Fruit fly (Drosophila melanogaster) whole organism, prepupa: ENCODE results near the gene CG17140.

ENCODE experiments used
- Blimp-1 ChIP-seq: fragments of 200-800 bp; sonication (Bioruptor generic); optimal IDR thresholded peaks from 3 replicates; lab custom pipeline; 2017; ENCODE audit warnings: missing biosample characterization, missing genetic modification characterization, mild to moderate bottlenecking, moderate library complexity, missing genetic modification reagents
- CG10669 ChIP-seq: fragments of 200-800 bp; sonication (Bioruptor generic); optimal IDR thresholded peaks from 3 replicates; lab custom pipeline; 2018; ENCODE audit warnings: missing biosample characterization, mild to moderate bottlenecking, missing genetic modification characterization, moderate library complexity
- CG11294 ChIP-seq: fragments of 200-800 bp; sonication (Bioruptor generic); IDR thresholded peaks from 2 replicates; pipeline ENCODE4 v1.3.6; 2022; ENCODE audit warnings: missing biosample characterization, missing genetic modification characterization
- CG1621 ChIP-seq: fragments of 200-800 bp; sonication (Bioruptor generic); optimal IDR thresholded peaks from 3 replicates; lab custom pipeline; 2018; ENCODE audit warnings: missing biosample characterization, mild to moderate bottlenecking, missing genetic modification characterization
- CG16779 ChIP-seq: fragments of 200-800 bp; sonication (Bioruptor generic); optimal IDR thresholded peaks from 3 replicates; lab custom pipeline; 2017; ENCODE audit warnings: missing biosample characterization, mild to moderate bottlenecking, missing genetic modification characterization
- CG3919 ChIP-seq: fragments of 200-800 bp; sonication (Bioruptor generic); optimal IDR thresholded peaks from 3 replicates; lab custom pipeline; 2016; ENCODE audit warnings: missing biosample characterization, missing genetic modification characterization
- CG6163 ChIP-seq: fragments of 200-800 bp; sonication (Bioruptor generic); IDR thresholded peaks from 3 replicates; pipeline ENCODE4 v1.3.6; 2022; ENCODE audit warnings: missing biosample characterization, missing genetic modification characterization
- CG6276 ChIP-seq: fragments of 200-800 bp; sonication (Bioruptor generic); optimal IDR thresholded peaks from 2 replicates; lab custom pipeline; 2017; ENCODE audit warnings: missing biosample characterization, mild to moderate bottlenecking, missing genetic modification characterization
- CG6792 ChIP-seq: fragments of 200-800 bp; sonication (Bioruptor generic); optimal IDR thresholded peaks from 3 replicates; lab custom pipeline; 2016; ENCODE audit warnings: missing biosample characterization, missing genetic modification characterization
- CG6808 ChIP-seq: fragments of 200-800 bp; sonication (Bioruptor generic); optimal IDR thresholded peaks from 3 replicates; lab custom pipeline; 2017; ENCODE audit warnings: missing biosample characterization, missing genetic modification characterization, mild to moderate bottlenecking, moderate library complexity, missing genetic modification reagents
- CG7368 ChIP-seq: fragments of 200-800 bp; sonication (Bioruptor generic); optimal IDR thresholded peaks from 3 replicates; lab custom pipeline; 2016; ENCODE audit warnings: missing biosample characterization, missing genetic modification characterization
- CG8119 ChIP-seq: fragments of 200-800 bp; sonication (Bioruptor generic); IDR thresholded peaks from 3 replicates; pipeline ENCODE4 v1.3.6; 2022; ENCODE audit warnings: missing biosample characterization, missing genetic modification characterization
- CG9139 ChIP-seq: fragments of 200-800 bp; sonication (Bioruptor generic); optimal IDR thresholded peaks from 3 replicates; lab custom pipeline; 2017; ENCODE audit warnings: missing biosample characterization, mild to moderate bottlenecking, missing genetic modification characterization
- Eip75B ChIP-seq: fragments of 200-800 bp; sonication (Bioruptor generic); optimal IDR thresholded peaks from 3 replicates; lab custom pipeline; 2016; ENCODE audit warnings: missing biosample characterization, missing genetic modification characterization
- Eip78C ChIP-seq: fragments of 200-800 bp; sonication (Bioruptor generic); peaks from one replicate; lab custom pipeline; 2016; ENCODE audit warnings: missing biosample characterization, missing genetic modification characterization
- Eip93F ChIP-seq: fragments of 200-800 bp; sonication (Bioruptor generic); optimal IDR thresholded peaks from 2 replicates; lab custom pipeline; 2016; ENCODE audit warnings: missing biosample characterization, mild to moderate bottlenecking, missing genetic modification characterization
- Gug ChIP-seq: fragments of 200-800 bp; sonication (Bioruptor generic); IDR thresholded peaks from 2 replicates; pipeline ENCODE4 v1.3.6; 2022; ENCODE audit warnings: missing biosample characterization, missing genetic modification characterization
- Hr38 ChIP-seq: sonication (Bioruptor generic); optimal IDR thresholded peaks from 2 replicates; lab custom pipeline; 2016; ENCODE audit warnings: missing biosample characterization, missing genetic modification characterization
- Hr39 ChIP-seq: fragments of 200-800 bp; sonication (Bioruptor generic); optimal IDR thresholded peaks from 2 replicates; lab custom pipeline; 2016; ENCODE audit warnings: missing biosample characterization, missing genetic modification characterization
- Hr4 ChIP-seq: fragments of 200-800 bp; sonication (Bioruptor generic); optimal IDR thresholded peaks from 3 replicates; lab custom pipeline; 2016; ENCODE audit warnings: missing biosample characterization, missing genetic modification characterization
- Met ChIP-seq: fragments of 200-800 bp; sonication (Bioruptor generic); optimal IDR thresholded peaks from 3 replicates; lab custom pipeline; 2016; ENCODE audit warnings: missing biosample characterization, missing genetic modification characterization
- OdsH ChIP-seq: fragments of 200-800 bp; sonication (Bioruptor generic); optimal IDR thresholded peaks from 3 replicates; lab custom pipeline; 2016; ENCODE audit warnings: missing biosample characterization, missing genetic modification characterization
- Sox14 ChIP-seq: fragments of 200-800 bp; sonication (Bioruptor generic); optimal IDR thresholded peaks from 3 replicates; lab custom pipeline; 2016; ENCODE audit warnings: missing biosample characterization, missing genetic modification characterization
- achi ChIP-seq: fragments of 200-800 bp; sonication (Bioruptor generic); optimal IDR thresholded peaks from 3 replicates; lab custom pipeline; 2016; ENCODE audit warnings: missing biosample characterization, missing genetic modification characterization
- cyc ChIP-seq: fragments of 200-800 bp; sonication (Bioruptor generic); optimal IDR thresholded peaks from 3 replicates; lab custom pipeline; 2016; ENCODE audit warnings: missing biosample characterization, missing genetic modification characterization
- dac ChIP-seq: fragments of 200-800 bp; sonication (Bioruptor generic); optimal IDR thresholded peaks from 2 replicates; lab custom pipeline; 2017; ENCODE audit warnings: missing biosample characterization, mild to moderate bottlenecking, missing genetic modification characterization
- fd85E ChIP-seq: fragments of 200-800 bp; sonication (Bioruptor generic); optimal IDR thresholded peaks from 3 replicates; lab custom pipeline; 2016; ENCODE audit warnings: missing biosample characterization, missing genetic modification characterization
- net ChIP-seq: fragments of 200-800 bp; sonication (Bioruptor generic); optimal IDR thresholded peaks from 3 replicates; lab custom pipeline; 2016; ENCODE audit warnings: missing biosample characterization, missing genetic modification characterization
- pdm3 ChIP-seq: fragments of 200-800 bp; sonication (Bioruptor generic); optimal IDR thresholded peaks from 3 replicates; lab custom pipeline; 2016; ENCODE audit warnings: missing biosample characterization, missing genetic modification characterization
- spab ChIP-seq: fragments of 200-800 bp; sonication (Bioruptor generic); optimal IDR thresholded peaks from 2 replicates; lab custom pipeline; 2017; ENCODE audit warnings: missing biosample characterization, mild to moderate bottlenecking, missing genetic modification characterization, missing genetic modification reagents
- svp ChIP-seq: fragments of 200-800 bp; sonication (Bioruptor generic); peaks from one replicate; lab custom pipeline; 2016; ENCODE audit warnings: missing biosample characterization, missing genetic modification characterization
- topi ChIP-seq: fragments of 200-800 bp; sonication (Bioruptor generic); optimal IDR thresholded peaks from 3 replicates; lab custom pipeline; 2016; ENCODE audit warnings: missing biosample characterization, missing genetic modification characterization
- vri ChIP-seq: fragments of 200-800 bp; sonication (Bioruptor generic); optimal IDR thresholded peaks from 3 replicates; lab custom pipeline; 2016; ENCODE audit warnings: missing biosample characterization, mild to moderate bottlenecking, missing genetic modification characterization

CG17140 gene

dm6 chr2L:10849511-10850191 is 4.2 kb upstream of the CG17140 start, which contains the start of gene SmydA-3 (continued):
- no peak for TF ChIP-seq Met (GFP tag; lab: Kevin White, UChicago)
- no peak for TF ChIP-seq spab (GFP tag; lab: Kevin White, UChicago)
- TF ChIP-seq dac (GFP tag; lab: Kevin White, UChicago), result peak; percentile 34
- no peak for TF ChIP-seq Sox14 (GFP tag; lab: Kevin White, UChicago)
- TF ChIP-seq CG6792 (GFP tag; lab: Kevin White, UChicago), result peak; percentile 7
- TF ChIP-seq Gug (GFP tag; lab: Robert Waterston, UW), result peak; percentile 51
- peak; percentile 74 for TF ChIP-seq Eip78C
- TF ChIP-seq vri, result no peak
- peak; percentile 44 for TF ChIP-seq CG3919 (GFP tag; lab: Kevin White, UChicago)
- TF ChIP-seq CG8119 (GFP tag; lab: Robert Waterston, UW), result peak; percentile 69; the same call in 2 of the 3 replicates
- TF ChIP-seq CG16779 (tag; lab: Kevin White, UChicago), result no peak
- TF ChIP-seq achi (GFP tag; lab: Kevin White, UChicago), result peak; percentile 51
- TF ChIP-seq Hr38 (GFP tag; lab: Kevin White, UChicago), result no peak
- TF ChIP-seq CG6276 (GFP tag; lab: Kevin White, UChicago), result peak; percentile 70
- TF ChIP-seq cyc (GFP tag; lab: Kevin White, UChicago), result no peak
- peak; percentile 64 for TF ChIP-seq CG6163 (GFP tag; lab: Robert Waterston, UW)
- TF ChIP-seq CG11294, result 0 out of 2 replicates have a peak, but pooled peaks have one; percentile 32
- TF ChIP-seq svp (GFP tag; lab: Kevin White, UChicago), result no peak

dm6 chr2L:10846944-10847343 is 1.5 kb upstream of the CG17140 start, which contains the start of gene Porin2:
Gene Porin2 (minus strand): TSS chr2L:10847044.
- TF ChIP-seq CG1621 (no peak), Gug (GFP tag; lab: Robert Waterston, UW) (no peak), Eip93F (GFP tag; lab: Kevin White, UChicago) (no peak), Blimp-1 (GFP tag; lab: Kevin White, UChicago) (no peak), Met (GFP tag; lab: Kevin White, UChicago) (no peak), CG8119 (GFP tag; lab: Robert Waterston, UW) (no peak), CG6808 (GFP tag; lab: Kevin White, UChicago) (no peak), net (GFP tag; lab: Kevin White, UChicago) (no peak), CG7368 (no peak), topi (GFP tag; lab: Kevin White, UChicago) (no peak), Hr39 (GFP tag; lab: Kevin White, UChicago) (no peak), Eip75B (GFP tag; lab: Kevin White, UChicago) (no peak), OdsH (GFP tag; lab: Kevin White, UChicago) (no peak), CG10669 (GFP tag; lab: Kevin White, UChicago) (no peak), Hr4 (GFP tag; lab: Kevin White, UChicago) (no peak), CG6276 (GFP tag; lab: Kevin White, UChicago) (no peak)

- peak; percentile 42 for TF ChIP-seq vri
- peak; percentile 74 for TF ChIP-seq svp (GFP tag; lab: Kevin White, UChicago)
- no peak for TF ChIP-seq CG6276 (GFP tag; lab: Kevin White, UChicago)
- peak; percentile 8 for TF ChIP-seq fd85E (GFP tag; lab: Kevin White, UChicago)
- no peak for TF ChIP-seq pdm3 (GFP tag; lab: Kevin White, UChicago)
- TF ChIP-seq CG9139 (GFP tag; lab: Kevin White, UChicago), result no peak
- peak; percentile 70 for TF ChIP-seq Sox14 (GFP tag; lab: Kevin White, UChicago)
- TF ChIP-seq, all 60 proteins: peak for 4
These were observed 3.1 kb downstream of the CG17140 start, which contains the start of gene CG6700 for dm6 chr2L:10842326-10842725. Gene CG6700 (minus strand): TSS chr2L:10842597.

dm6 chr2L:10841619-10842018 is 3.8 kb downstream of the CG17140 start:
- TF ChIP-seq CG3919 (GFP tag; lab: Kevin White, UChicago), result no peak
